Fruit fly (Drosophila melanogaster) whole organism, embryonic: Measurements from ENCODE around the gene CG43672.

Experiments
- BEAF-32 ChIP-seq: fragments of 200-800 bp; sonication (Bioruptor generic); optimal IDR thresholded peaks from 3 replicates; lab custom pipeline; 2017; ENCODE audit warnings: missing biosample characterization, missing genetic modification characterization, mild to moderate bottlenecking, moderate library complexity, missing genetic modification reagents
- Bgb ChIP-seq: fragments of 200-800 bp; sonication (Bioruptor generic); IDR thresholded peaks from 2 replicates; pipeline ENCODE4 v1.3.6; 2022; ENCODE audit warnings: missing biosample characterization, missing genetic modification characterization; ENCODE audit not compliant: partially characterized antibody
- CG13287 ChIP-seq: fragments of 200-800 bp; sonication (Bioruptor generic); IDR thresholded peaks from 2 replicates; pipeline ENCODE4 v1.3.6; 2022; ENCODE audit warnings: missing biosample characterization, missing genetic modification characterization; ENCODE audit not compliant: partially characterized antibody
- CG14710 ChIP-seq: fragments of 200-800 bp; sonication (Bioruptor generic); optimal IDR thresholded peaks from 3 replicates; lab custom pipeline; 2019; ENCODE audit warnings: missing biosample characterization, mild to moderate bottlenecking, missing genetic modification characterization, moderate library complexity
- CG14860 ChIP-seq: fragments of 200-800 bp; sonication (Bioruptor generic); IDR thresholded peaks from 3 replicates; pipeline ENCODE4 v1.3.6; 2022; ENCODE audit warnings: missing biosample characterization, missing genetic modification characterization; ENCODE audit not compliant: partially characterized antibody
- CG14965 ChIP-seq: fragments of 200-800 bp; sonication (Bioruptor generic); optimal IDR thresholded peaks from 2 replicates; lab custom pipeline; 2016; ENCODE audit warnings: missing biosample characterization, missing genetic modification characterization, borderline replicate concordance
- CG15011 ChIP-seq: fragments of 200-800 bp; sonication (Bioruptor generic); optimal IDR thresholded peaks from 3 replicates; lab custom pipeline; 2018; ENCODE audit warnings: missing biosample characterization, mild to moderate bottlenecking, missing genetic modification characterization
- CG17186 ChIP-seq: fragments of 200-800 bp; sonication (Bioruptor generic); optimal IDR thresholded peaks from 3 replicates; lab custom pipeline; 2017; ENCODE audit warnings: missing biosample characterization, missing genetic modification reagents, missing genetic modification characterization
- CG17912 ChIP-seq: fragments of 200-800 bp; sonication (Bioruptor generic); optimal IDR thresholded peaks from 2 replicates; lab custom pipeline; 2018; ENCODE audit warnings: missing biosample characterization, mild to moderate bottlenecking, missing genetic modification characterization
- CG30020 ChIP-seq: fragments of 200-800 bp; optimal IDR thresholded peaks from 2 replicates; lab custom pipeline; 2019; ENCODE audit warnings: missing biosample characterization, mild to moderate bottlenecking, missing genetic modification characterization, moderate library complexity
- CG31388 ChIP-seq: fragments of 200-800 bp; sonication (Bioruptor generic); optimal IDR thresholded peaks from 2 replicates; lab custom pipeline; 2016; ENCODE audit warnings: missing biosample characterization, missing genetic modification characterization
- CG34224 ChIP-seq: fragments of 200-800 bp; sonication (Bioruptor generic); IDR thresholded peaks from 3 replicates; pipeline ENCODE4 v1.3.6; 2022; ENCODE audit warnings: missing biosample characterization, missing genetic modification characterization; ENCODE audit not compliant: partially characterized antibody
- CG3847 ChIP-seq: fragments of 200-800 bp; sonication (Bioruptor generic); IDR thresholded peaks from 2 replicates; pipeline ENCODE4 v1.3.6; 2022; ENCODE audit warnings: missing biosample characterization, missing genetic modification characterization
- CG42726 ChIP-seq: fragments of 200-800 bp; sonication (Bioruptor generic); IDR thresholded peaks from 2 replicates; pipeline ENCODE4 v1.3.6; 2022; ENCODE audit warnings: missing biosample characterization, missing genetic modification characterization; ENCODE audit not compliant: partially characterized antibody
- CG6791 ChIP-seq: fragments of 200-800 bp; sonication (Bioruptor generic); IDR thresholded peaks from 3 replicates; pipeline ENCODE4 v1.3.6; 2022; ENCODE audit warnings: missing biosample characterization, missing genetic modification characterization; ENCODE audit not compliant: partially characterized antibody
- CG7357 ChIP-seq: fragments of 200-800 bp; sonication (Bioruptor generic); IDR thresholded peaks from 3 replicates; pipeline ENCODE4 v1.3.6; 2022; ENCODE audit warnings: missing biosample characterization, missing genetic modification characterization
- CG8290 ChIP-seq, 3 experiments: fragments of 200-800 bp; sonication (Bioruptor generic); optimal IDR thresholded peaks; 2 replicates each; lab custom pipeline; 2016 to 2019; ENCODE audit warnings: missing biosample characterization in 3 of 3, missing genetic modification characterization in 3 of 3, mild to moderate bottlenecking in 2 of 3, moderate library complexity in 1 of 3
- CG8765 ChIP-seq: fragments of 200-800 bp; sonication (Bioruptor generic); IDR thresholded peaks from 2 replicates; pipeline ENCODE4 v1.3.6; 2022; ENCODE audit warnings: missing biosample characterization, missing genetic modification characterization
- Dll ChIP-seq: fragments of 200-800 bp; sonication (Bioruptor generic); IDR thresholded peaks from 4 replicates; pipeline ENCODE4 v1.3.6; 2022; ENCODE audit warnings: missing biosample characterization, missing genetic modification characterization; ENCODE audit not compliant: partially characterized antibody
- Doc3 ChIP-seq: fragments of 200-800 bp; sonication (Bioruptor generic); IDR thresholded peaks from 3 replicates; pipeline ENCODE4 v1.3.6; 2022; ENCODE audit warnings: missing biosample characterization, missing genetic modification characterization; ENCODE audit not compliant: partially characterized antibody
- HHEX ChIP-seq: fragments of 200-800 bp; sonication (Bioruptor generic); optimal IDR thresholded peaks from 3 replicates; lab custom pipeline; 2017; ENCODE audit warnings: missing biosample characterization, mild to moderate bottlenecking, missing genetic modification characterization, missing genetic modification reagents
- HmgZ ChIP-seq: fragments of 200-800 bp; sonication (Bioruptor generic); optimal IDR thresholded peaks from 2 replicates; lab custom pipeline; 2018; ENCODE audit warnings: missing biosample characterization, mild to moderate bottlenecking, missing genetic modification characterization
- Kr ChIP-seq: fragments of 200-800 bp; sonication (Bioruptor generic); optimal IDR thresholded peaks from 2 replicates; lab custom pipeline; 2017; ENCODE audit warnings: missing biosample characterization, mild to moderate bottlenecking, missing genetic modification characterization
- Lhr ChIP-seq: fragments of 200-800 bp; sonication (Bioruptor generic); optimal IDR thresholded peaks from 3 replicates; lab custom pipeline; 2017; ENCODE audit warnings: mild to moderate bottlenecking, missing biosample characterization, missing genetic modification reagents, missing genetic modification characterization
- Scr ChIP-seq: fragments of 200-800 bp; sonication (Bioruptor generic); IDR thresholded peaks from 2 replicates; pipeline ENCODE4 v1.3.6; 2022; ENCODE audit warnings: missing biosample characterization, missing genetic modification characterization; ENCODE audit not compliant: partially characterized antibody
- Sin3A ChIP-seq: fragments of >200 bp; optimal IDR thresholded peaks from 2 replicates; lab custom pipeline; 2018
- Sry-δ ChIP-seq: fragments of 200-800 bp; sonication (Bioruptor generic); optimal IDR thresholded peaks from 2 replicates; lab custom pipeline; 2016; ENCODE audit warnings: missing biosample characterization, missing genetic modification characterization
- Tbp ChIP-seq: fragments of >200 bp; optimal IDR thresholded peaks from 2 replicates; lab custom pipeline; 2018; ENCODE audit warnings: missing biosample characterization, missing genetic modification characterization
- Vsx1 ChIP-seq: fragments of 200-800 bp; sonication (Bioruptor generic); optimal IDR thresholded peaks from 2 replicates; lab custom pipeline; 2017; ENCODE audit warnings: missing biosample characterization, mild to moderate bottlenecking, missing genetic modification characterization, missing genetic modification reagents
- amos ChIP-seq: fragments of 200-800 bp; sonication (Bioruptor generic); IDR thresholded peaks from 2 replicates; pipeline ENCODE4 v1.3.6; 2022; ENCODE audit warnings: missing biosample characterization, missing genetic modification characterization; ENCODE audit not compliant: partially characterized antibody
- ato ChIP-seq: fragments of 200-800 bp; sonication (Bioruptor generic); IDR thresholded peaks from 2 replicates; pipeline ENCODE4 v1.3.6; 2022; ENCODE audit warnings: missing biosample characterization, missing genetic modification characterization; ENCODE audit not compliant: partially characterized antibody
- bbx ChIP-seq: fragments of 200-800 bp; sonication (Bioruptor generic); IDR thresholded peaks from 2 replicates; pipeline ENCODE4 v1.3.6; 2022; ENCODE audit warnings: missing biosample characterization, missing genetic modification characterization; ENCODE audit not compliant: partially characterized antibody
- crol ChIP-seq: fragments of 200-800 bp; sonication (Bioruptor generic); IDR thresholded peaks from 2 replicates; pipeline ENCODE4 v1.3.6; 2022; ENCODE audit warnings: missing biosample characterization, missing genetic modification characterization
- gfzf ChIP-seq: fragments of 200-800 bp; sonication (Bioruptor generic); optimal IDR thresholded peaks from 2 replicates; lab custom pipeline; 2016; ENCODE audit warnings: missing biosample characterization, mild to moderate bottlenecking, missing genetic modification characterization, moderate library complexity
- lola ChIP-seq, 3 experiments: fragments of >200 bp in 2 of 3; fragments of 200-800 bp in 1 of 3; sonication (Bioruptor generic) in 1 of 3; optimal IDR thresholded peaks; 2 replicates each; lab custom pipeline; 2017 to 2019; ENCODE audit warnings: missing biosample characterization in 3 of 3, missing genetic modification characterization in 3 of 3, mild to moderate bottlenecking in 1 of 3, moderate library complexity in 1 of 3
- luna ChIP-seq: fragments of 200-800 bp; sonication (Bioruptor generic); optimal IDR thresholded peaks from 2 replicates; lab custom pipeline; 2016; ENCODE audit warnings: missing biosample characterization, missing genetic modification characterization
- mld ChIP-seq: fragments of 200-800 bp; sonication (Bioruptor generic); IDR thresholded peaks from 3 replicates; pipeline ENCODE4 v1.3.6; 2022; ENCODE audit warnings: missing biosample characterization, missing genetic modification characterization; ENCODE audit not compliant: partially characterized antibody
- ro ChIP-seq: fragments of 200-800 bp; sonication (Bioruptor generic); IDR thresholded peaks from 2 replicates; pipeline ENCODE4 v1.3.6; 2022; ENCODE audit warnings: missing biosample characterization, missing genetic modification characterization
- row ChIP-seq: fragments of 200-800 bp; sonication (Bioruptor generic); IDR thresholded peaks from 3 replicates; pipeline ENCODE4 v1.3.6; 2022; ENCODE audit warnings: missing biosample characterization, missing genetic modification characterization
- sc ChIP-seq, 3 experiments: fragments of >200 bp in 2 of 3; fragments of 200-800 bp in 1 of 3; sonication (Bioruptor generic) in 1 of 3; optimal IDR thresholded peaks; 2 replicates in 2 of 3; 3 replicates in 1 of 3; lab custom pipeline; 2017; ENCODE audit warnings: mild to moderate bottlenecking in 1 of 3, missing biosample characterization in 1 of 3, missing genetic modification characterization in 1 of 3, missing genetic modification reagents in 1 of 3
- sens ChIP-seq: fragments of 200-800 bp; sonication (Bioruptor generic); peaks from one replicate; lab custom pipeline; 2016; ENCODE audit warnings: missing biosample characterization, missing genetic modification characterization
- ssp ChIP-seq: fragments of 200-800 bp; sonication (Bioruptor generic); IDR thresholded peaks from 2 replicates; pipeline ENCODE4 v1.3.6; 2022; ENCODE audit warnings: missing biosample characterization, missing genetic modification characterization
- tx ChIP-seq: fragments of 200-800 bp; sonication (Bioruptor generic); optimal IDR thresholded peaks from 2 replicates; lab custom pipeline; 2016; ENCODE audit warnings: missing biosample characterization, missing genetic modification characterization
- vvl ChIP-seq: fragments of 200-800 bp; sonication (Bioruptor generic); IDR thresholded peaks from 2 replicates; pipeline ENCODE4 v1.3.6; 2022; ENCODE audit warnings: missing biosample characterization, missing genetic modification characterization
- zen2 ChIP-seq: fragments of 200-800 bp; sonication (Bioruptor generic); IDR thresholded peaks from 3 replicates; pipeline ENCODE4 v1.3.6; 2022; ENCODE audit warnings: missing biosample characterization, missing genetic modification characterization; ENCODE audit not compliant: partially characterized antibody
- zf30C ChIP-seq: fragments of 200-800 bp; sonication (Bioruptor generic); optimal IDR thresholded peaks from 3 replicates; lab custom pipeline; 2018; ENCODE audit warnings: missing biosample characterization, mild to moderate bottlenecking, missing genetic modification characterization

The CG43672 gene

DNA sequence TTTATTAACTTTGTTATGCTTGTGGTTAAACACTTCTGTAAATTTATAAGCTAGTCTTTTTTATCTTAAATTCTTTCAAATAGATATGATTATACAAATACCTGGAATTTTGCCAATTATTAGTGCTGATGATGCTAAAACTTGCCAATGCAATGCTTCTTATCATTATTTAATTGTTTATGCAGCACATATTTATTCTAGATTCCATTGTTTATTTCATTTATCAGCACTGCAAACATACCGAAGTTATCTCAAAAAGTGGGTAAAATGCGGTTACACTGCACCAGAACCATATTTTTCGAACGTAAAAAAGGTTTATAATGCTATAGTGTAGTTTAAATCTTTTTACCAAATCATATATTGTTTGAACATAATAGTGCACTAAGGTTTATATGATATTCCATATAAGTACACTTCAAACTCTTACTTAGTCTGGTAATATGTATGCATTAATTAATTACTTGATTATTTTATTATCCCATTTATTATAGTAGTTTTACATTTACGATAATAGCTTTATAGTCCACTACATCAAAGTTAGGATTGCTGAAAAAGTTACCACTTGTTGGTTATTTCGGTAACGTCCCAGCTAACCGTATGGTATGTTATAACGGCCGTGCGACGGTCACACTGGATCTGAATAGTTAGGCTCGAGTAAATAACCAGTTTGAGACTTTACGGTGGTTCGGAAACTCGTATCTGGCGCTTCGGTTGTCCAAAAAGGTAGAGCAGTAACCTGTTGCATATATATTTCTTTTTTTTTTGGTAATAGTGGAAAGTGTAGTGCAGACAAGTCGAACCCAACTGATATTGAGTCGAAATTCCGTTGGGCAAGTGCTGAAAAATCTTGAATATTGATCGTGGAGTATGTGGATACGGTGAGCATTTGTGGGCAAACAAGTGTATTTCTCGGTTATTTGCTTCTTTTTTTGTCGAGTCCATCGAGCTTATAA lies 15.7 kb downstream of the CG43672 start, which contains the start of gene Rhp (continued):
- TF ChIP-seq CG14965 (GFP tag; lab: Kevin White, UChicago), result no peak
- no peak for TF ChIP-seq Tbp
- TF ChIP-seq CG15011 (GFP tag; lab: Kevin White, UChicago), result no peak
- TF ChIP-seq vvl, result no peak
- peak; percentile 71 for TF ChIP-seq gfzf
- no peak for TF ChIP-seq luna
- TF ChIP-seq Vsx1 (GFP tag; lab: Kevin White, UChicago), result no peak
- TF ChIP-seq mld (GFP tag; lab: Robert Waterston, UW), result no peak
- peak; percentile 51 for TF ChIP-seq HHEX
- no peak for TF ChIP-seq ro (GFP tag; lab: Robert Waterston, UW)
- no peak for TF ChIP-seq tx (GFP tag; lab: Kevin White, UChicago)
- TF ChIP-seq CG17186 (GFP tag; lab: Kevin White, UChicago), result no peak
- no peak for TF ChIP-seq CG31388
- peak; percentile 38 for TF ChIP-seq CG17912 (GFP tag; lab: Kevin White, UChicago)
- TF ChIP-seq zf30C (GFP tag; lab: Kevin White, UChicago), result no peak
- no peak for TF ChIP-seq HmgZ (tag; lab: Kevin White, UChicago)
- no peak for TF ChIP-seq CG14860 (GFP tag; lab: Robert Waterston, UW)
- no peak for TF ChIP-seq CG3847 (GFP tag; lab: Robert Waterston, UW)
- no peak for TF ChIP-seq CG8765 (GFP tag; lab: Robert Waterston, UW)
- TF ChIP-seq bbx, result peak; percentile 50; the same call in 1 of the 2 replicates
- no peak for TF ChIP-seq Kr (GFP tag; lab: Kevin White, UChicago)
- no peak for TF ChIP-seq sc (optimal IDR thresholded peaks at IDR 0.05; lab: Kevin White, UChicago)
- no peak for TF ChIP-seq sc (GFP tag; optimal IDR thresholded peaks at IDR 0.05; lab: Kevin White, UChicago)
- no peak for TF ChIP-seq crol (GFP tag; lab: Robert Waterston, UW)
- peak; percentile 24 for TF ChIP-seq Lhr

DNA sequence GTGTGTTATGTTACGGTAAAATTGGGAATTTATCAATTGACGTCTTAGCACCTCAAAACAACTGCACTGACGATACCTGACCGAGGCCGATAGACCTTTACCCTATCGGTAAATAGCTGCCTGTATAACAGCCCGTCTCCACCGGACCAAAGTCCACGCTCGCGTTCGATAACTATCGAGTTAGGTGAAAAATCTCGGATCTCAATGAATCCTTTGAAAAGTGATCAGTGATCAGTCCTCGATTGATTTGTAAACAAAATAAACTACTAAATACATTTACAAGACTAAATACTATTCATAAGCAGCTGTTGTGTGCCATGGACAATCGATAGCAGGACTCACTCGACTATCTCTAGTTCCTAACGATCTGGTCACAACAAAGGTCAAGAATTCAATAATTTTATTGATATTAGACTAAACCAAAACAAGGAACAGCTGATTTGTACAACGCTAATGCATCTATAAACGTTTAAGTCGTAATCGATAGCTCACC lies 23.2 kb downstream of the CG43672 start, which contains the start of gene sordd1:
Gene sordd1, minus strand, starts transcription at position 78 of the 493 bp plus-strand sequence.
- TF ChIP-seq zen2 (GFP tag; lab: Robert Waterston, UW) (peak; percentile 75; the same call in 2 of the 3 replicates), sens (GFP tag; lab: Kevin White, UChicago) (peak; percentile 31), row (GFP tag; lab: Robert Waterston, UW) (peak; percentile 77), Doc3 (GFP tag; lab: Robert Waterston, UW) (peak; percentile 82), ssp (GFP tag; lab: Robert Waterston, UW) (peak; percentile 98), BEAF-32 (peak; percentile 81), Sry-δ (GFP tag; lab: Kevin White, UChicago) (peak; percentile 76), CG7357 (GFP tag; lab: Robert Waterston, UW) (peak; percentile 96), CG14710 (tag; lab: Kevin White, UChicago) (peak; percentile 4), CG6791 (GFP tag; lab: Robert Waterston, UW) (peak; percentile 97), Bgb (peak; percentile 91), CG42726 (GFP tag; lab: Robert Waterston, UW) (peak; percentile 87), CG8290 (GFP tag; optimal IDR thresholded peaks at IDR 0.05; lab: Kevin White, UChicago) (peak; percentile 74), CG8290 (tag; optimal IDR thresholded peaks at IDR 0.05; lab: Kevin White, UChicago) (peak in 1 of 2 experiments; percentile 63), Dll (peak; percentile 87), CG13287 (GFP tag; lab: Robert Waterston, UW) (peak; percentile 89), Sin3A (peak; percentile 15), CG34224 (GFP tag; lab: Robert Waterston, UW) (peak; percentile 85), lola (GFP tag; optimal IDR thresholded peaks at IDR 0.05; lab: Kevin White, UChicago) (peak in 1 of 3 experiments; percentile 77), ato (GFP tag; lab: Robert Waterston, UW) (peak; percentile 81), Scr (GFP tag; lab: Robert Waterston, UW) (peak; percentile 92), CG30020 (peak; percentile 86), amos (GFP tag; lab: Robert Waterston, UW) (peak; percentile 93)
